Worm (Caenorhabditis elegans): Measurements from ENCODE around the gene B0303.14.

ce11 chrIII:8719105-8719504 is 3.1 kb upstream of the B0303.14 start:
- TF ChIP-seq klf-2 (GFP tag; conservative IDR thresholded peaks at IDR 0.05) = no peak
- TF ChIP-seq T22C8.4 (GFP tag; IDR thresholded peaks at IDR 0.05) = no peak
- TF ChIP-seq tab-1 (GFP tag; IDR thresholded peaks at IDR 0.05) = no peak
